ENCODE assay signal across 5 fruit fly cellular contexts in the genomic region with DNA sequence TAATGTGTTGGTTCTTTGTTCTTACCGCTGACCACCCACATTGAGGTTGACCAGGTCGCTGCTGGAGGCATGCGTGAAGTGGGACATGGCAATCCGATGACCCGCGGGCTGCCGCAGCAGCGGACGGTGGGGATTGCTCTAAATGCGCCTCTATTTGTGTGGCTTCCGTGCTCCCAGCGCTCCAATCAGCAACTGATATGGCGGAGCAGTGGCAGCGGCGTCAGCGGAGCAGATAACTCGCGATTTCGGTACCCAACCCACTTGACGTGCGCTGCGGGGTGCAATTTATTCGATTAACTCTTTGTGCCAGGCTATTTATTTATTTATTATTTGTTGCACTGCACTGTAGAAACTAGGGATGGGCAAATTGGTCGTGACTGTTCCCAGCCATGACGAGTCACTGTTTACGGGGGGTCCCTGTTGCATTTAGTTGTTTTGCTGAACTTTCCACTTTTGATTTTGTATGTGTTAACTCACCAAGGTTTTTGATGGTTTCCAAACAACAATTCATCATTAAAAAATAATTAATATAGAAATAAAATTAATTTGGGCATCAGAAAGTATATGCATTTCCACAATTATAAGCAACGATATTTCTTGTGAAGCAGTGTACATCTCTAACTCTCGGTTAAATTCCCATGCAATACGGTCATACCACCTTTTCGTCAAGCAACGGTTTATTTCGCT.
TF ChIP-seq lines count a peak whose summit lies in the region.

A gene (minus strand): TSS at position 383 of the 687 bp plus-strand sequence.
A gene (plus strand): TSS at position 637 of the 687 bp plus-strand sequence.

TF ChIP-seq in whole organism, adult, 20 proteins besides CTCF, POLR2A, EP300 and RAD21 (continued from another document):
- TF ChIP-seq CG33017 (tag; optimal IDR thresholded peaks at IDR 0.05; lab: Kevin White, UChicago) = no peak
- peak; percentile 60 for TF ChIP-seq CG12768 (GFP tag; optimal IDR thresholded peaks at IDR 0.05; lab: Kevin White, UChicago)
- peak; percentile 59 for TF ChIP-seq bab1 (GFP tag; optimal IDR thresholded peaks at IDR 0.05; lab: Kevin White, UChicago)
- peak; percentile 37 for TF ChIP-seq Clk (GFP tag; optimal IDR thresholded peaks at IDR 0.05; lab: Kevin White, UChicago)

TF ChIP-seq in whole organism, embryonic, 481 proteins besides CTCF, POLR2A, EP300 and RAD21 (continued from another document and continues in another):
- TF ChIP-seq CG3995 (GFP tag; optimal IDR thresholded peaks at IDR 0.05; lab: Kevin White, UChicago) (peak; percentile 99), CG11085 (GFP tag; IDR thresholded peaks at IDR 0.05; lab: Robert Waterston, UW) (0 out of 2 replicates have a peak, but pooled peaks have one; percentile 52), PHDP (tag; optimal IDR thresholded peaks at IDR 0.05; lab: Kevin White, UChicago) (peak; percentile 50), CG12744 (GFP tag; optimal IDR thresholded peaks at IDR 0.05; lab: Kevin White, UChicago) (no peak), tio (GFP tag; optimal IDR thresholded peaks at IDR 0.05; lab: Kevin White, UChicago) (no peak), Bgb (GFP tag; IDR thresholded peaks at IDR 0.05; lab: Robert Waterston, UW; ENCODE audit: partially characterized antibody) (peak; percentile 51; the same call in 1 of the 2 replicates), CG15479 (GFP tag; optimal IDR thresholded peaks at IDR 0.05; lab: Kevin White, UChicago) (no peak), CG6175 (GFP tag; IDR thresholded peaks at IDR 0.05; lab: Robert Waterston, UW) (no peak), ssp (GFP tag; IDR thresholded peaks at IDR 0.05; lab: Robert Waterston, UW) (peak; percentile 61), Dbx (GFP tag; IDR thresholded peaks at IDR 0.05; lab: Robert Waterston, UW) (peak; percentile 70; the same call in 2 of the 3 replicates), fu2 (GFP tag; optimal IDR thresholded peaks at IDR 0.05; lab: Kevin White, UChicago) (no peak), CG4328 (GFP tag; optimal IDR thresholded peaks at IDR 0.05; lab: Kevin White, UChicago) (no peak), Nf-YA (GFP tag; IDR thresholded peaks at IDR 0.05; lab: Robert Waterston, UW) (no peak), CG9876 (GFP tag; optimal IDR thresholded peaks at IDR 0.05; lab: Kevin White, UChicago) (no peak), nau (GFP tag; optimal IDR thresholded peaks at IDR 0.05; lab: Kevin White, UChicago) (no peak), trh (GFP tag; optimal IDR thresholded peaks at IDR 0.05; lab: Kevin White, UChicago) (peak; percentile 29), CG32767 (GFP tag; IDR thresholded peaks at IDR 0.05; lab: Robert Waterston, UW) (peak; percentile 30; the same call in 1 of the 2 replicates), Usf (GFP tag; optimal IDR thresholded peaks at IDR 0.05; lab: Kevin White, UChicago) (peak; percentile 49), CG1602 (GFP tag; optimal IDR thresholded peaks at IDR 0.05; lab: Kevin White, UChicago) (peak; percentile 61), CG1603 (tag; optimal IDR thresholded peaks at IDR 0.05; lab: Kevin White, UChicago) (no peak), HmgZ (tag; optimal IDR thresholded peaks at IDR 0.05; lab: Kevin White, UChicago) (peak; percentile 51), Xrp1 (GFP tag; IDR thresholded peaks at IDR 0.05; lab: Robert Waterston, UW) (peak; percentile 53; the same call in 1 of the 2 replicates), CG6765 (GFP tag; optimal IDR thresholded peaks at IDR 0.05; lab: Kevin White, UChicago) (peak; percentile 2), Myb (GFP tag; optimal IDR thresholded peaks at IDR 0.05; lab: Kevin White, UChicago) (peak; percentile 84), CG5953 (GFP tag; IDR thresholded peaks at IDR 0.05; lab: Robert Waterston, UW) (no peak), CG6654 (GFP tag; optimal IDR thresholded peaks at IDR 0.05; lab: Kevin White, UChicago) (no peak), CG1233 (GFP tag; optimal IDR thresholded peaks at IDR 0.05; lab: Kevin White, UChicago) (peak; percentile 23), corto (GFP tag; optimal IDR thresholded peaks at IDR 0.05; lab: Kevin White, UChicago) (no peak), CG15514 (GFP tag; optimal IDR thresholded peaks at IDR 0.05; lab: Kevin White, UChicago) (peak; percentile 61)

TF ChIP-seq in whole organism, prepupa, 60 proteins besides CTCF, POLR2A, EP300 and RAD21 (continued from another document and continues in another):
- peak; percentile 55 for TF ChIP-seq CG31627 (GFP tag; optimal IDR thresholded peaks at IDR 0.05; lab: Kevin White, UChicago)
- TF ChIP-seq CG4318 (GFP tag; optimal IDR thresholded peaks at IDR 0.05; lab: Kevin White, UChicago) = no peak
- TF ChIP-seq fd59A (GFP tag; optimal IDR thresholded peaks at IDR 0.05; lab: Kevin White, UChicago) = no peak
- TF ChIP-seq CG8632 (GFP tag; optimal IDR thresholded peaks at IDR 0.05; lab: Kevin White, UChicago) = no peak
- TF ChIP-seq CG6808 (GFP tag; optimal IDR thresholded peaks at IDR 0.05; lab: Kevin White, UChicago) = no peak
- peak; percentile 59 for TF ChIP-seq acj6 (GFP tag; optimal IDR thresholded peaks at IDR 0.05; lab: Kevin White, UChicago)
- no peak for TF ChIP-seq Hr4 (GFP tag; optimal IDR thresholded peaks at IDR 0.05; lab: Kevin White, UChicago)
- TF ChIP-seq CG8319 (GFP tag; optimal IDR thresholded peaks at IDR 0.05; lab: Kevin White, UChicago) = no peak
- no peak for TF ChIP-seq CG1621 (tag; optimal IDR thresholded peaks at IDR 0.05; lab: Kevin White, UChicago)
- peak; percentile 29 for TF ChIP-seq Blimp-1 (GFP tag; optimal IDR thresholded peaks at IDR 0.05; lab: Kevin White, UChicago)
- peak; percentile 60 for TF ChIP-seq CG34406 (GFP tag; optimal IDR thresholded peaks at IDR 0.05; lab: Kevin White, UChicago)
- no peak for TF ChIP-seq Eip75B (GFP tag; optimal IDR thresholded peaks at IDR 0.05; lab: Kevin White, UChicago)
- TF ChIP-seq CG32006 (GFP tag; optimal IDR thresholded peaks at IDR 0.05; lab: Kevin White, UChicago) = no peak
- peak; percentile 65 for TF ChIP-seq dsx (GFP tag; optimal IDR thresholded peaks at IDR 0.05; lab: Kevin White, UChicago; ENCODE audit: poor library complexity, severe bottlenecking)
- peak; percentile 48 for TF ChIP-seq Eip93F (GFP tag; optimal IDR thresholded peaks at IDR 0.05; lab: Kevin White, UChicago)
- no peak for TF ChIP-seq net (GFP tag; optimal IDR thresholded peaks at IDR 0.05; lab: Kevin White, UChicago)
- no peak for TF ChIP-seq CG10631 (GFP tag; optimal IDR thresholded peaks at IDR 0.05; lab: Kevin White, UChicago)
- no peak for TF ChIP-seq CG10669 (GFP tag; optimal IDR thresholded peaks at IDR 0.05; lab: Kevin White, UChicago)
- TF ChIP-seq CG11762 (GFP tag; optimal IDR thresholded peaks at IDR 0.05; lab: Kevin White, UChicago; ENCODE audit: insufficient read depth) = no peak
- TF ChIP-seq eg (GFP tag; IDR thresholded peaks at IDR 0.05; lab: Robert Waterston, UW) = peak; percentile 47; the same call in 1 of the 3 replicates
- TF ChIP-seq Lpt (GFP tag; optimal IDR thresholded peaks at IDR 0.05; lab: Kevin White, UChicago) = no peak
- peak; percentile 42 for TF ChIP-seq CG6792 (GFP tag; optimal IDR thresholded peaks at IDR 0.05; lab: Kevin White, UChicago)
- no peak for TF ChIP-seq Sox102F (GFP tag; optimal IDR thresholded peaks at IDR 0.05; lab: Kevin White, UChicago)
- TF ChIP-seq salr (GFP tag; optimal IDR thresholded peaks at IDR 0.05; lab: Kevin White, UChicago) = no peak
- TF ChIP-seq esn (GFP tag; optimal IDR thresholded peaks at IDR 0.05; lab: Kevin White, UChicago) = peak; percentile 69
- peak; percentile 58 for TF ChIP-seq Sox15 (GFP tag; optimal IDR thresholded peaks at IDR 0.05; lab: Kevin White, UChicago)
- TF ChIP-seq fd85E (GFP tag; optimal IDR thresholded peaks at IDR 0.05; lab: Kevin White, UChicago) = no peak
- no peak for TF ChIP-seq CG8119 (GFP tag; IDR thresholded peaks at IDR 0.05; lab: Robert Waterston, UW)
- TF ChIP-seq Eip78C (GFP tag; lab: Kevin White, UChicago) = peak; percentile 83
- TF ChIP-seq CG6854 (GFP tag; optimal IDR thresholded peaks at IDR 0.05; lab: Kevin White, UChicago) = peak; percentile 31
- no peak for TF ChIP-seq topi (GFP tag; optimal IDR thresholded peaks at IDR 0.05; lab: Kevin White, UChicago)

TF ChIP-seq in whole organism, pupa, 21 proteins besides CTCF, POLR2A, EP300 and RAD21 (continued from another document):
- TF ChIP-seq CG9948 (tag; optimal IDR thresholded peaks at IDR 0.05; lab: Kevin White, UChicago) (peak; percentile 32), CG8159 (tag; optimal IDR thresholded peaks at IDR 0.05; lab: Kevin White, UChicago) (no peak)

TF ChIP-seq in whole organism, wandering third instar larva, 38 proteins besides CTCF, POLR2A, EP300 and RAD21 (continued from another document):
- TF ChIP-seq brk (GFP tag; optimal IDR thresholded peaks at IDR 0.05; lab: Kevin White, UChicago) = no peak
- no peak for TF ChIP-seq Rel (GFP tag; optimal IDR thresholded peaks at IDR 0.05; lab: Kevin White, UChicago)
- peak; percentile 64 for TF ChIP-seq Rel (tag; optimal IDR thresholded peaks at IDR 0.05; lab: Kevin White, UChicago)
- no peak for TF ChIP-seq dl (GFP tag; optimal IDR thresholded peaks at IDR 0.05; lab: Kevin White, UChicago; ENCODE audit: insufficient read depth in 1 of 2, partially characterized antibody in 2 of 2)
- peak; percentile 38 for TF ChIP-seq psq (GFP tag; optimal IDR thresholded peaks at IDR 0.05; lab: Kevin White, UChicago)
- TF ChIP-seq HLH106 (tag; optimal IDR thresholded peaks at IDR 0.05; lab: Kevin White, UChicago) = peak; percentile 82
- peak; percentile 74 for TF ChIP-seq rgr (GFP tag; optimal IDR thresholded peaks at IDR 0.05; lab: Kevin White, UChicago)
- peak; percentile 60 for TF ChIP-seq CG9705 (GFP tag; optimal IDR thresholded peaks at IDR 0.05; lab: Kevin White, UChicago)
